Fruit fly (Drosophila melanogaster): ENCODE data around the gene CG33340.
A peak's percentile ranks its signal among the peaks of the same experiment; 100 is the strongest.

CG33340 gene

dm6 chr3R:24333182-24333808 is 29.6 kb upstream of the CG33340 start, which contains the start of the genes Rrp5 and Dis3 (continued):
- TF ChIP-seq ewg (GFP tag; optimal IDR thresholded peaks at IDR 0.05) (no peak), H15 (GFP tag; IDR thresholded peaks at IDR 0.05) (0 out of 3 replicates have a peak, but pooled peaks have one; percentile 35), CG1647 (GFP tag; optimal IDR thresholded peaks at IDR 0.05) (no peak), unc-4 (GFP tag; IDR thresholded peaks at IDR 0.05; ENCODE audit: partially characterized antibody) (peak; percentile 39; the same call in 1 of the 2 replicates), vfl (GFP tag; optimal IDR thresholded peaks at IDR 0.05) (no peak), CG4707 (GFP tag; optimal IDR thresholded peaks at IDR 0.05) (no peak), CG1024 (GFP tag; IDR thresholded peaks at IDR 0.05) (peak; percentile 91), CG1792 (GFP tag; optimal IDR thresholded peaks at IDR 0.05) (peak; percentile 96), Kr (GFP tag; optimal IDR thresholded peaks at IDR 0.05) (no peak), CG6272 (GFP tag; IDR thresholded peaks at IDR 0.05) (peak; percentile 55), GATAe (GFP tag; conservative IDR thresholded peaks at IDR 0.05) (peak; percentile 85), Fer1 (GFP tag; optimal IDR thresholded peaks at IDR 0.05) (no peak), Hsf (GFP tag; optimal IDR thresholded peaks at IDR 0.05) (peak; percentile 40), CG3838 (GFP tag; optimal IDR thresholded peaks at IDR 0.05) (no peak), br (optimal IDR thresholded peaks at IDR 0.05) (no peak), nerfin-1 (tag; optimal IDR thresholded peaks at IDR 0.05) (no peak), zfh1 (GFP tag; IDR thresholded peaks at IDR 0.05) (peak; percentile 44; the same call in 2 of the 3 replicates), ranshi (GFP tag; IDR thresholded peaks at IDR 0.05) (no peak), grn (GFP tag; optimal IDR thresholded peaks at IDR 0.05) (no peak), Six4 (GFP tag; optimal IDR thresholded peaks at IDR 0.05) (no peak), lov (optimal IDR thresholded peaks at IDR 0.05) (no peak), lov (GFP tag; IDR thresholded peaks at IDR 0.05) (0 out of 3 replicates have a peak, but pooled peaks have one; percentile 4), sens (GFP tag) (peak; percentile 93), crp (GFP tag; optimal IDR thresholded peaks at IDR 0.05) (peak in 1 of 2 experiments; percentile 66), fru (optimal IDR thresholded peaks at IDR 0.05) (no peak), trh (GFP tag; optimal IDR thresholded peaks at IDR 0.05) (no peak), CG3065 (GFP tag; optimal IDR thresholded peaks at IDR 0.05) (no peak), vvl (GFP tag; IDR thresholded peaks at IDR 0.05) (peak; percentile 78), tx (GFP tag; optimal IDR thresholded peaks at IDR 0.05) (peak; percentile 17), CG12155 (GFP tag; optimal IDR thresholded peaks at IDR 0.05) (peak; percentile 22), mirr (GFP tag; optimal IDR thresholded peaks at IDR 0.05) (no peak), Deaf1 (tag; optimal IDR thresholded peaks at IDR 0.05) (no peak), ind (GFP tag; optimal IDR thresholded peaks at IDR 0.05) (no peak), CG32532 (GFP tag; IDR thresholded peaks at IDR 0.05) (peak; percentile 65), sna (GFP tag; IDR thresholded peaks at IDR 0.05; ENCODE audit: partially characterized antibody) (0 out of 2 replicates have a peak, but pooled peaks have one; percentile 30), lola (GFP tag; optimal IDR thresholded peaks at IDR 0.05) (no peak), kah (GFP tag; optimal IDR thresholded peaks at IDR 0.05) (no peak), gsb (GFP tag; IDR thresholded peaks at IDR 0.05) (no peak), mld (GFP tag; IDR thresholded peaks at IDR 0.05; ENCODE audit: partially characterized antibody) (no peak), Elba2 (GFP tag; optimal IDR thresholded peaks at IDR 0.05) (no peak), Ets65A (GFP tag) (peak; percentile 66), HLHmδ (GFP tag; optimal IDR thresholded peaks at IDR 0.05) (no peak), H2.0 (GFP tag; IDR thresholded peaks at IDR 0.05) (peak; percentile 45; the same call in 1 of the 2 replicates), CG11504 (tag; optimal IDR thresholded peaks at IDR 0.05) (no peak), CG15696 (tag; optimal IDR thresholded peaks at IDR 0.05) (peak; percentile 29), Ptx1 (GFP tag; IDR thresholded peaks at IDR 0.05) (peak; percentile 45; the same call in 1 of the 2 replicates), MESR4 (GFP tag; optimal IDR thresholded peaks at IDR 0.05) (peak; percentile 86), CG11247 (GFP tag; IDR thresholded peaks at IDR 0.05) (peak; percentile 51), Pdp1 (GFP tag; optimal IDR thresholded peaks at IDR 0.05) (peak in 1 of 2 experiments; percentile 22), nom (GFP tag; optimal IDR thresholded peaks at IDR 0.05) (no peak), CG31224 (GFP tag; IDR thresholded peaks at IDR 0.05) (no peak)
